Fruit fly (Drosophila melanogaster): ENCODE measurements around the gene Rtel1.

Rtel1 gene

dm6 chrX:5737676-5738220 is 9.8 kb upstream of the Rtel1 start, which contains the start of gene Snx27 (continued):
- TF ChIP-seq her (GFP tag; optimal IDR thresholded peaks at IDR 0.05) = peak; percentile 100
- peak; percentile 14 for TF ChIP-seq Vsx1 (GFP tag; optimal IDR thresholded peaks at IDR 0.05)
- peak; percentile 76 for TF ChIP-seq MESR4 (GFP tag; optimal IDR thresholded peaks at IDR 0.05)
- TF ChIP-seq CG12391 (tag; optimal IDR thresholded peaks at IDR 0.05) = peak; percentile 54
- TF ChIP-seq Fer2 (tag; optimal IDR thresholded peaks at IDR 0.05) = no peak
- peak; percentile 12 for TF ChIP-seq bab2 (GFP tag; optimal IDR thresholded peaks at IDR 0.05)
- TF ChIP-seq Hmr (GFP tag; optimal IDR thresholded peaks at IDR 0.05) = peak; percentile 76
- peak; percentile 21 for TF ChIP-seq CG7271 (tag; optimal IDR thresholded peaks at IDR 0.05)
- 0 out of 2 replicates have a peak, but pooled peaks have one; percentile 12 for TF ChIP-seq onecut (GFP tag; IDR thresholded peaks at IDR 0.05)
- TF ChIP-seq CG7963 (GFP tag; IDR thresholded peaks at IDR 0.05; ENCODE audit: partially characterized antibody) = peak; percentile 99
- TF ChIP-seq br (optimal IDR thresholded peaks at IDR 0.05) = no peak
- TF ChIP-seq mld (GFP tag; IDR thresholded peaks at IDR 0.05; ENCODE audit: partially characterized antibody) = peak; percentile 99
- peak; percentile 52 for TF ChIP-seq CG7987 (GFP tag; optimal IDR thresholded peaks at IDR 0.05)
- peak; percentile 97 for TF ChIP-seq CG10267 (tag; optimal IDR thresholded peaks at IDR 0.05)
- peak; percentile 41 for TF ChIP-seq CG15601 (tag; optimal IDR thresholded peaks at IDR 0.05)
- TF ChIP-seq fu2 (GFP tag; optimal IDR thresholded peaks at IDR 0.05) = peak; percentile 16
- TF ChIP-seq CG16815 (GFP tag; optimal IDR thresholded peaks at IDR 0.05) = no peak
- peak; percentile 62 for TF ChIP-seq NC2β (GFP tag; optimal IDR thresholded peaks at IDR 0.05)
- TF ChIP-seq CG8359 (GFP tag; optimal IDR thresholded peaks at IDR 0.05; ENCODE audit: borderline replicate concordance) = no peak
- TF ChIP-seq gfzf (GFP tag; optimal IDR thresholded peaks at IDR 0.05) = peak; percentile 90
- TF ChIP-seq CG9817 (tag; optimal IDR thresholded peaks at IDR 0.05) = peak; percentile 33
- no peak for TF ChIP-seq nau (GFP tag; optimal IDR thresholded peaks at IDR 0.05)
- peak; percentile 22 for TF ChIP-seq gem (tag; optimal IDR thresholded peaks at IDR 0.05)
- peak; percentile 47 for TF ChIP-seq oc (tag; optimal IDR thresholded peaks at IDR 0.05)
- peak; percentile 60 for TF ChIP-seq luna (GFP tag; optimal IDR thresholded peaks at IDR 0.05)
- peak; percentile 95 for TF ChIP-seq Med (GFP tag)
- TF ChIP-seq schlank (tag; optimal IDR thresholded peaks at IDR 0.05) = no peak
- no peak for TF ChIP-seq ro (GFP tag; IDR thresholded peaks at IDR 0.05)
- peak; percentile 14 for TF ChIP-seq mirr (GFP tag; optimal IDR thresholded peaks at IDR 0.05)
- TF ChIP-seq Hand (GFP tag; optimal IDR thresholded peaks at IDR 0.05) = peak; percentile 36
- peak; percentile 57 for TF ChIP-seq row (GFP tag; IDR thresholded peaks at IDR 0.05)
- TF ChIP-seq tup (GFP tag; optimal IDR thresholded peaks at IDR 0.05) = peak; percentile 25
- peak; percentile 11 for TF ChIP-seq CG2678 (tag; optimal IDR thresholded peaks at IDR 0.05)
- TF ChIP-seq CG11723 (GFP tag; optimal IDR thresholded peaks at IDR 0.05) = peak; percentile 3
- peak; percentile 92 for TF ChIP-seq Ets97D (GFP tag; optimal IDR thresholded peaks at IDR 0.05)
- peak; percentile 50 for TF ChIP-seq lab (GFP tag; optimal IDR thresholded peaks at IDR 0.05)
- TF ChIP-seq CG2120 (GFP tag; optimal IDR thresholded peaks at IDR 0.05) = peak; percentile 72
- TF ChIP-seq CHES-1-like (GFP tag; optimal IDR thresholded peaks at IDR 0.05) = peak; percentile 70
- TF ChIP-seq CG9797 (GFP tag; optimal IDR thresholded peaks at IDR 0.05) = peak; percentile 94
- TF ChIP-seq odd (GFP tag; optimal IDR thresholded peaks at IDR 0.05) = peak; percentile 18
- TF ChIP-seq CG17361 (GFP tag; IDR thresholded peaks at IDR 0.05) = 0 out of 3 replicates have a peak, but pooled peaks have one; percentile 15
- no peak for TF ChIP-seq CG13123 (GFP tag; optimal IDR thresholded peaks at IDR 0.05)
- TF ChIP-seq CG31441 (GFP tag; IDR thresholded peaks at IDR 0.05) = peak; percentile 39; the same call in 1 of the 2 replicates
- TF ChIP-seq Asciz (GFP tag; optimal IDR thresholded peaks at IDR 0.05) = no peak
- TF ChIP-seq CG7556 (GFP tag; optimal IDR thresholded peaks at IDR 0.05) = peak; percentile 9
- TF ChIP-seq CG6175 (GFP tag; IDR thresholded peaks at IDR 0.05) = peak; percentile 48; the same call in 1 of the 3 replicates

Data from whole organism, embryonic.